Fruit fly (Drosophila melanogaster): ENCODE data around the gene Pfdn6.

Pfdn6 gene

DNA sequence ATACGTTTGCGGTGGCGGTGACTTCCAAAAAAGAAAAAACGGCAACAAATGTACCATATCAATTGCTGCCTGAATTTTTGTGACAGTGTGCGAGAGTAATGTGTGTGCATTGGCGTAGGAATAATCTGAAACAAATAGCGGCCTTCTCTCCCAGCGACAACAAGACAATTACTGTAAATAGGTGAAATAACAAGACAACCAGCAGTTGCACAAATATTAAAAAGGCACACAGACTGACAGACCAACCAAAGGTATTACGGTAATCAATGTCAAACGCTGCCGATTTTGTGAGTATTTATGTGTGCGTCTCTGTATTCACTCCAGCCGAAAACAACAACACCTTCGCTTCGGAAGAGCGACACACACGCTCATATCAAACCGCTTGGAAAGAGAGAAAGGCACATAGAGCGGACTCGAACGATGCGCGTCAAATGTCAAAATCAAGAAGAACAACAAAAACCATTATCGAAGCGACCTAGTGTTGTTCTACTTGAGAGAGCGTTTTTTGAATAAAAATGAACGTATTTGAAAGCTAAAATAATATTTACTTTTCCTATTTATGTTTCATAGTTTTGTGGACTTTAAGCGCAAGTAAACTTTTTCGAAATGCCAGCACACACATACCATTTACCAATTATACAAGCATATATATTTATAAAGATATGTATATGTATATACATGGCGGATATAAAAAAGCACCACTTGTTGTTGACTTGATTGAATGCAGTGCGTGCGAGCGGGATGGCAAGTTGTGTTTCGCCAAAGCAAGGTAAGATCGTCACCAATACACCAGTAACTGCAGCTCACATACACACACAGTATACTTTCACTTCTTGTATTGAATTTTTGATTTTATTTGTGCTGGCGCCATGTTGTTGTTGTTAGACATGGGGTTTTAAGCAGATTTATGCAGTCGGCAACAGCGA, 16.4 kb upstream of the Pfdn6 start (continued):
- TF ChIP-seq tin (GFP tag; optimal IDR thresholded peaks at IDR 0.05) (peak; percentile 12), gt (GFP tag; IDR thresholded peaks at IDR 0.05) (no peak), Asciz (GFP tag; optimal IDR thresholded peaks at IDR 0.05) (peak; percentile 52), crol (GFP tag; IDR thresholded peaks at IDR 0.05) (no peak), E2f1 (GFP tag; IDR thresholded peaks at IDR 0.05) (peak; percentile 57; the same call in 1 of the 2 replicates), CG3065 (GFP tag; optimal IDR thresholded peaks at IDR 0.05) (peak; percentile 31), Camta (GFP tag; optimal IDR thresholded peaks at IDR 0.05) (peak; percentile 52), fd96Cb (tag; optimal IDR thresholded peaks at IDR 0.05) (peak; percentile 44), CG3407 (GFP tag; optimal IDR thresholded peaks at IDR 0.05) (peak; percentile 86), CG17912 (GFP tag; optimal IDR thresholded peaks at IDR 0.05) (peak; percentile 34), CG8290 (GFP tag; optimal IDR thresholded peaks at IDR 0.05) (no peak), CG8290 (tag; optimal IDR thresholded peaks at IDR 0.05) (peak; percentile 66 to 91), Drgx (GFP tag; IDR thresholded peaks at IDR 0.05) (no peak), sima (GFP tag; optimal IDR thresholded peaks at IDR 0.05) (no peak), dimm (GFP tag; IDR thresholded peaks at IDR 0.05) (no peak), Atf3 (GFP tag; optimal IDR thresholded peaks at IDR 0.05) (no peak), Hsf (GFP tag; optimal IDR thresholded peaks at IDR 0.05) (peak; percentile 58), Sox102F (GFP tag; optimal IDR thresholded peaks at IDR 0.05) (peak; percentile 44), CG13775 (GFP tag; optimal IDR thresholded peaks at IDR 0.05) (peak; percentile 37), Dfd (GFP tag; optimal IDR thresholded peaks at IDR 0.05) (no peak), CG7786 (GFP tag; optimal IDR thresholded peaks at IDR 0.05) (peak; percentile 12), so (GFP tag; IDR thresholded peaks at IDR 0.05) (peak; percentile 64; the same call in 2 of the 3 replicates), CG9817 (tag; optimal IDR thresholded peaks at IDR 0.05) (peak; percentile 42), Ets97D (GFP tag; optimal IDR thresholded peaks at IDR 0.05) (no peak), fu2 (GFP tag; optimal IDR thresholded peaks at IDR 0.05) (peak; percentile 13), CG30020 (tag; optimal IDR thresholded peaks at IDR 0.05) (no peak), CG7357 (GFP tag; IDR thresholded peaks at IDR 0.05) (no peak), CG18619 (GFP tag; optimal IDR thresholded peaks at IDR 0.05) (peak; percentile 58), CG10209 (GFP tag; optimal IDR thresholded peaks at IDR 0.05) (peak; percentile 69), CG32532 (GFP tag; IDR thresholded peaks at IDR 0.05) (no peak), Side (GFP tag; optimal IDR thresholded peaks at IDR 0.05) (peak; percentile 74), esg (GFP tag; conservative IDR thresholded peaks at IDR 0.05) (no peak), Deaf1 (tag; optimal IDR thresholded peaks at IDR 0.05) (no peak), zen2 (GFP tag; IDR thresholded peaks at IDR 0.05; ENCODE audit: partially characterized antibody) (no peak), Hey (tag; optimal IDR thresholded peaks at IDR 0.05) (peak; percentile 25), CG12155 (GFP tag; optimal IDR thresholded peaks at IDR 0.05) (peak; percentile 14), Mad (GFP tag; optimal IDR thresholded peaks at IDR 0.05) (peak; percentile 47), Vsx1 (GFP tag; optimal IDR thresholded peaks at IDR 0.05) (peak; percentile 86), MESR4 (GFP tag; optimal IDR thresholded peaks at IDR 0.05) (no peak), cato (GFP tag; optimal IDR thresholded peaks at IDR 0.05; ENCODE audit: borderline replicate concordance) (peak; percentile 53), CG4328 (GFP tag; optimal IDR thresholded peaks at IDR 0.05) (peak; percentile 74), eyg (GFP tag; optimal IDR thresholded peaks at IDR 0.05) (peak; percentile 72), CG11456 (GFP tag; IDR thresholded peaks at IDR 0.05) (peak; percentile 62; the same call in 1 of the 3 replicates), unpg (GFP tag; optimal IDR thresholded peaks at IDR 0.05) (peak; percentile 67), Scr (GFP tag; IDR thresholded peaks at IDR 0.05; ENCODE audit: partially characterized antibody) (0 out of 2 replicates have a peak, but pooled peaks have one; percentile 15), CG8281 (tag; optimal IDR thresholded peaks at IDR 0.05) (no peak), Elba2 (GFP tag; optimal IDR thresholded peaks at IDR 0.05) (no peak), Lim3 (GFP tag; IDR thresholded peaks at IDR 0.05) (no peak), slp2 (GFP tag; optimal IDR thresholded peaks at IDR 0.05) (no peak), h (optimal IDR thresholded peaks at IDR 0.05) (no peak)

Data from whole organism, embryonic.